Fruit fly (Drosophila melanogaster): ENCODE data around the gene Inx2.

Inx2 gene

dm6 chrX:6969364-6970137, 28.9 kb upstream of the Inx2 start, which contains the start of gene CG4586:
CG4586 (plus strand) TSS chrX:6969918.
- peak; percentile 88 for TF ChIP-seq Jra (GFP tag; optimal IDR thresholded peaks at IDR 0.05)
- peak; percentile 88 for TF ChIP-seq Hr83 (GFP tag; optimal IDR thresholded peaks at IDR 0.05; ENCODE audit: poor library complexity, severe bottlenecking)
- TF ChIP-seq sage (GFP tag; optimal IDR thresholded peaks at IDR 0.05) = peak; percentile 98
- TF ChIP-seq pan (optimal IDR thresholded peaks at IDR 0.05) = no peak
- no peak for TF ChIP-seq Dfd (GFP tag; optimal IDR thresholded peaks at IDR 0.05)
- peak; percentile 77 for TF ChIP-seq dsf (GFP tag; optimal IDR thresholded peaks at IDR 0.05; ENCODE audit: borderline replicate concordance)
- TF ChIP-seq lola (GFP tag; optimal IDR thresholded peaks at IDR 0.05) = no peak
- TF ChIP-seq jim (GFP tag; optimal IDR thresholded peaks at IDR 0.05) = peak; percentile 4
- no peak for TF ChIP-seq Hr78 (GFP tag; optimal IDR thresholded peaks at IDR 0.05)
- TF ChIP-seq ey (GFP tag; optimal IDR thresholded peaks at IDR 0.05) = peak; percentile 95
- TF ChIP-seq br (GFP tag; optimal IDR thresholded peaks at IDR 0.05) = peak; percentile 98
- TF ChIP-seq Rel (GFP tag; optimal IDR thresholded peaks at IDR 0.05) = peak; percentile 98
- TF ChIP-seq Rel (tag; optimal IDR thresholded peaks at IDR 0.05) = peak; percentile 77
- peak; percentile 95 for TF ChIP-seq OdsH (GFP tag; optimal IDR thresholded peaks at IDR 0.05)
- peak; percentile 96 for TF ChIP-seq Sp1 (GFP tag; optimal IDR thresholded peaks at IDR 0.05)
- TF ChIP-seq foxo (GFP tag; optimal IDR thresholded peaks at IDR 0.05) = peak; percentile 93 to 95
- no peak for TF ChIP-seq tai (GFP tag; optimal IDR thresholded peaks at IDR 0.05)
- TF ChIP-seq fru (GFP tag; optimal IDR thresholded peaks at IDR 0.05) = peak; percentile 96
- TF ChIP-seq Hnf4 (GFP tag; optimal IDR thresholded peaks at IDR 0.05) = peak; percentile 95
- TF ChIP-seq brk (GFP tag; optimal IDR thresholded peaks at IDR 0.05) = peak; percentile 92
- TF ChIP-seq Mio (GFP tag; optimal IDR thresholded peaks at IDR 0.05) = peak; percentile 76
- peak; percentile 89 for TF ChIP-seq psq (GFP tag; optimal IDR thresholded peaks at IDR 0.05)
- TF ChIP-seq N (GFP tag; optimal IDR thresholded peaks at IDR 0.05) = no peak
- TF ChIP-seq sv (GFP tag; optimal IDR thresholded peaks at IDR 0.05) = peak; percentile 89
- TF ChIP-seq Vsx2 (GFP tag; optimal IDR thresholded peaks at IDR 0.05; ENCODE audit: partially characterized antibody) = no peak
- TF ChIP-seq GATAd (GFP tag; optimal IDR thresholded peaks at IDR 0.05) = peak; percentile 72
- peak; percentile 77 for TF ChIP-seq CG9705 (GFP tag; optimal IDR thresholded peaks at IDR 0.05)
- no peak for TF ChIP-seq Myc (optimal IDR thresholded peaks at IDR 0.05)
- no peak for TF ChIP-seq CrebA (GFP tag; optimal IDR thresholded peaks at IDR 0.05; ENCODE audit: borderline replicate concordance)
- TF ChIP-seq usp (GFP tag; optimal IDR thresholded peaks at IDR 0.05) = no peak
- peak; percentile 79 for TF ChIP-seq dmrt93B (GFP tag; optimal IDR thresholded peaks at IDR 0.05)
- no peak for TF ChIP-seq Abd-B (GFP tag; optimal IDR thresholded peaks at IDR 0.05)
- TF ChIP-seq dl (GFP tag; optimal IDR thresholded peaks at IDR 0.05; ENCODE audit: insufficient read depth in 1 of 2, partially characterized antibody in 2 of 2) = no peak
- peak; percentile 91 for TF ChIP-seq woc (GFP tag; optimal IDR thresholded peaks at IDR 0.05)
- peak; percentile 98 for TF ChIP-seq h (GFP tag; optimal IDR thresholded peaks at IDR 0.05)
- TF ChIP-seq CG32264 (GFP tag; optimal IDR thresholded peaks at IDR 0.05) = peak; percentile 94
- TF ChIP-seq Dif (GFP tag; optimal IDR thresholded peaks at IDR 0.05; ENCODE audit: partially characterized antibody) = no peak
- TF ChIP-seq rgr (GFP tag; optimal IDR thresholded peaks at IDR 0.05) = peak; percentile 96
- TF ChIP-seq HLH106 (tag; optimal IDR thresholded peaks at IDR 0.05) = peak; percentile 93

dm6 chrX:6973340-6973739, 25.1 kb upstream of the Inx2 start, which contains the start of gene CG3040:
CG3040 (minus strand) TSS chrX:6973393.
- TF ChIP-seq OdsH (GFP tag; optimal IDR thresholded peaks at IDR 0.05) (no peak), dsf (GFP tag; optimal IDR thresholded peaks at IDR 0.05; ENCODE audit: borderline replicate concordance) (no peak), HLH106 (tag; optimal IDR thresholded peaks at IDR 0.05) (peak; percentile 15), brk (GFP tag; optimal IDR thresholded peaks at IDR 0.05) (no peak), psq (GFP tag; optimal IDR thresholded peaks at IDR 0.05) (no peak), jim (GFP tag; optimal IDR thresholded peaks at IDR 0.05) (no peak), woc (GFP tag; optimal IDR thresholded peaks at IDR 0.05) (peak; percentile 1), N (GFP tag; optimal IDR thresholded peaks at IDR 0.05) (no peak), Hr78 (GFP tag; optimal IDR thresholded peaks at IDR 0.05) (no peak), br (GFP tag; optimal IDR thresholded peaks at IDR 0.05) (no peak), h (GFP tag; optimal IDR thresholded peaks at IDR 0.05) (peak; percentile 23), Abd-B (GFP tag; optimal IDR thresholded peaks at IDR 0.05) (no peak), pan (optimal IDR thresholded peaks at IDR 0.05) (no peak), rgr (GFP tag; optimal IDR thresholded peaks at IDR 0.05) (peak; percentile 30), Rel (GFP tag; optimal IDR thresholded peaks at IDR 0.05) (no peak), Rel (tag; optimal IDR thresholded peaks at IDR 0.05) (no peak), Sp1 (GFP tag; optimal IDR thresholded peaks at IDR 0.05) (peak; percentile 26), usp (GFP tag; optimal IDR thresholded peaks at IDR 0.05) (no peak), Dif (GFP tag; optimal IDR thresholded peaks at IDR 0.05; ENCODE audit: partially characterized antibody) (no peak), Hnf4 (GFP tag; optimal IDR thresholded peaks at IDR 0.05) (peak; percentile 36), foxo (GFP tag; optimal IDR thresholded peaks at IDR 0.05) (peak in 1 of 2 experiments; percentile 44), fru (GFP tag; optimal IDR thresholded peaks at IDR 0.05) (peak; percentile 28), sv (GFP tag; optimal IDR thresholded peaks at IDR 0.05) (peak; percentile 3), dl (GFP tag; optimal IDR thresholded peaks at IDR 0.05; ENCODE audit: insufficient read depth in 1 of 2, partially characterized antibody in 2 of 2) (no peak), CG32264 (GFP tag; optimal IDR thresholded peaks at IDR 0.05) (no peak), Myc (optimal IDR thresholded peaks at IDR 0.05) (no peak), GATAd (GFP tag; optimal IDR thresholded peaks at IDR 0.05) (no peak), sage (GFP tag; optimal IDR thresholded peaks at IDR 0.05) (no peak), Dfd (GFP tag; optimal IDR thresholded peaks at IDR 0.05) (no peak), CrebA (GFP tag; optimal IDR thresholded peaks at IDR 0.05; ENCODE audit: borderline replicate concordance) (no peak), Jra (GFP tag; optimal IDR thresholded peaks at IDR 0.05) (peak; percentile 6), CG9705 (GFP tag; optimal IDR thresholded peaks at IDR 0.05) (no peak), dmrt93B (GFP tag; optimal IDR thresholded peaks at IDR 0.05) (no peak)

Data from whole organism, wandering third instar larva.